Fruit fly (Drosophila melanogaster) whole organism, embryonic: ENCODE measurements around the gene CG8420.

Source experiments
- CG11398 ChIP-seq: fragments of 200-800 bp; sonication (Bioruptor generic); optimal IDR thresholded peaks from 2 replicates; lab custom pipeline; 2016; ENCODE audit warnings: missing biosample characterization, missing genetic modification characterization
- CG12236 ChIP-seq: fragments of 200-800 bp; sonication (Bioruptor generic); optimal IDR thresholded peaks from 2 replicates; lab custom pipeline; 2016; ENCODE audit warnings: missing biosample characterization, missing genetic modification characterization
- CG1233 ChIP-seq: fragments of 200-800 bp; sonication (Bioruptor generic); optimal IDR thresholded peaks from 4 replicates; lab custom pipeline; 2018; ENCODE audit warnings: missing biosample characterization, mild to moderate bottlenecking, missing genetic modification characterization
- CG13894 ChIP-seq: fragments of 200-800 bp; sonication (Bioruptor generic); optimal IDR thresholded peaks from 3 replicates; lab custom pipeline; 2018; ENCODE audit warnings: missing biosample characterization, mild to moderate bottlenecking, missing genetic modification characterization, moderate library complexity
- CG14014 ChIP-seq: fragments of 200-800 bp; sonication (Bioruptor generic); IDR thresholded peaks from 2 replicates; pipeline ENCODE4 v1.3.6; 2022; ENCODE audit warnings: missing biosample characterization, missing genetic modification characterization
- CG1529 ChIP-seq: fragments of 200-800 bp; sonication (Bioruptor generic); optimal IDR thresholded peaks from 3 replicates; lab custom pipeline; 2018; ENCODE audit warnings: missing biosample characterization, missing genetic modification characterization
- CG15601 ChIP-seq: fragments of 200-800 bp; sonication (Bioruptor generic); optimal IDR thresholded peaks from 3 replicates; lab custom pipeline; 2019; ENCODE audit warnings: missing biosample characterization, mild to moderate bottlenecking, missing genetic modification characterization, moderate library complexity
- CG1647 ChIP-seq: fragments of 200-800 bp; sonication (Bioruptor generic); optimal IDR thresholded peaks from 3 replicates; lab custom pipeline; 2016; ENCODE audit warnings: missing biosample characterization, missing genetic modification characterization
- CG16813 ChIP-seq: fragments of 200-800 bp; sonication (Bioruptor generic); IDR thresholded peaks from 3 replicates; pipeline ENCODE4 v1.3.6; 2022; ENCODE audit warnings: missing biosample characterization, missing genetic modification characterization; ENCODE audit not compliant: partially characterized antibody
- CG17361 ChIP-seq: fragments of 200-800 bp; sonication (Bioruptor generic); IDR thresholded peaks from 3 replicates; pipeline ENCODE4 v1.3.6; 2022; ENCODE audit warnings: missing biosample characterization, missing genetic modification characterization
- CG17385 ChIP-seq: fragments of 200-800 bp; sonication (Bioruptor generic); optimal IDR thresholded peaks from 3 replicates; lab custom pipeline; 2018; ENCODE audit warnings: missing biosample characterization, mild to moderate bottlenecking, missing genetic modification characterization
- CG30020 ChIP-seq: fragments of 200-800 bp; optimal IDR thresholded peaks from 2 replicates; lab custom pipeline; 2019; ENCODE audit warnings: missing biosample characterization, mild to moderate bottlenecking, missing genetic modification characterization, moderate library complexity
- CG30431 ChIP-seq: fragments of 200-800 bp; sonication (Bioruptor generic); optimal IDR thresholded peaks from 2 replicates; lab custom pipeline; 2017; ENCODE audit warnings: missing biosample characterization, missing genetic modification characterization
- CG32532 ChIP-seq: fragments of 200-800 bp; sonication (Bioruptor generic); IDR thresholded peaks from 2 replicates; pipeline ENCODE4 v1.3.6; 2022; ENCODE audit warnings: missing biosample characterization, missing genetic modification characterization
- CG32767 ChIP-seq: fragments of 200-800 bp; sonication (Bioruptor generic); IDR thresholded peaks from 2 replicates; pipeline ENCODE4 v1.3.6; 2022; ENCODE audit warnings: missing biosample characterization, missing genetic modification characterization
- CG3407 ChIP-seq: fragments of 200-800 bp; sonication (Bioruptor generic); optimal IDR thresholded peaks from 2 replicates; lab custom pipeline; 2018; ENCODE audit warnings: missing biosample characterization, mild to moderate bottlenecking, missing genetic modification characterization
- CG42726 ChIP-seq: fragments of 200-800 bp; sonication (Bioruptor generic); IDR thresholded peaks from 2 replicates; pipeline ENCODE4 v1.3.6; 2022; ENCODE audit warnings: missing biosample characterization, missing genetic modification characterization; ENCODE audit not compliant: partially characterized antibody
- CG4360 ChIP-seq: fragments of 200-800 bp; sonication (Bioruptor generic); IDR thresholded peaks from 2 replicates; pipeline ENCODE4 v1.3.6; 2022; ENCODE audit warnings: missing biosample characterization, missing genetic modification characterization
- CG7357 ChIP-seq: fragments of 200-800 bp; sonication (Bioruptor generic); IDR thresholded peaks from 3 replicates; pipeline ENCODE4 v1.3.6; 2022; ENCODE audit warnings: missing biosample characterization, missing genetic modification characterization
- CG7745 ChIP-seq: fragments of 200-800 bp; sonication (Bioruptor generic); optimal IDR thresholded peaks from 2 replicates; lab custom pipeline; 2018; ENCODE audit warnings: missing biosample characterization, mild to moderate bottlenecking, missing genetic modification characterization, moderate library complexity
- CG7963 ChIP-seq: fragments of 200-800 bp; sonication (Bioruptor generic); IDR thresholded peaks from 3 replicates; pipeline ENCODE4 v1.3.6; 2022; ENCODE audit warnings: missing biosample characterization, missing genetic modification characterization; ENCODE audit not compliant: partially characterized antibody
- CG8388 ChIP-seq: fragments of 200-800 bp; sonication (Bioruptor generic); optimal IDR thresholded peaks from 2 replicates; lab custom pipeline; 2019; ENCODE audit warnings: missing biosample characterization, mild to moderate bottlenecking, missing genetic modification characterization, moderate library complexity
- CG9215 ChIP-seq: fragments of 200-800 bp; sonication (Bioruptor generic); IDR thresholded peaks from 2 replicates; pipeline ENCODE4 v1.3.6; 2022; ENCODE audit warnings: missing biosample characterization, missing genetic modification characterization
- CG9876 ChIP-seq: fragments of 200-800 bp; sonication (Bioruptor generic); optimal IDR thresholded peaks from 2 replicates; lab custom pipeline; 2016; ENCODE audit warnings: missing biosample characterization, missing genetic modification characterization
- D19B ChIP-seq: fragments of 200-800 bp; sonication (Bioruptor generic); optimal IDR thresholded peaks from 2 replicates; lab custom pipeline; 2017; ENCODE audit warnings: missing biosample characterization, mild to moderate bottlenecking, missing genetic modification characterization
- H15 ChIP-seq: fragments of 200-800 bp; sonication (Bioruptor generic); IDR thresholded peaks from 3 replicates; pipeline ENCODE4 v1.3.6; 2022; ENCODE audit warnings: missing biosample characterization, missing genetic modification characterization
- HLH4C ChIP-seq: fragments of 200-800 bp; sonication (Bioruptor generic); IDR thresholded peaks from 3 replicates; pipeline ENCODE4 v1.3.6; 2022; ENCODE audit warnings: missing biosample characterization, missing genetic modification characterization; ENCODE audit not compliant: partially characterized antibody
- HmgZ ChIP-seq: fragments of 200-800 bp; sonication (Bioruptor generic); optimal IDR thresholded peaks from 2 replicates; lab custom pipeline; 2018; ENCODE audit warnings: missing biosample characterization, mild to moderate bottlenecking, missing genetic modification characterization
- Hr3 ChIP-seq: fragments of 200-800 bp; sonication (Bioruptor generic); optimal IDR thresholded peaks from 3 replicates; lab custom pipeline; 2016; ENCODE audit warnings: missing biosample characterization, missing genetic modification characterization
- Hsf ChIP-seq: fragments of 200-800 bp; sonication (Bioruptor generic); optimal IDR thresholded peaks from 3 replicates; lab custom pipeline; 2016; ENCODE audit warnings: missing biosample characterization, missing genetic modification characterization
- Kr ChIP-seq: fragments of 200-800 bp; sonication (Bioruptor generic); optimal IDR thresholded peaks from 2 replicates; lab custom pipeline; 2017; ENCODE audit warnings: missing biosample characterization, mild to moderate bottlenecking, missing genetic modification characterization
- Optix ChIP-seq: fragments of 200-800 bp; sonication (Bioruptor generic); IDR thresholded peaks from 3 replicates; pipeline ENCODE4 v1.3.6; 2022; ENCODE audit warnings: missing biosample characterization, missing genetic modification characterization
- Pdp1 ChIP-seq, 2 experiments: fragments of 200-800 bp; sonication (Bioruptor generic); optimal IDR thresholded peaks; 3 replicates each; lab custom pipeline; 2016; ENCODE audit warnings: missing biosample characterization in 2 of 2, missing genetic modification characterization in 2 of 2, mild to moderate bottlenecking in 1 of 2, moderate library complexity in 1 of 2
- Rfx ChIP-seq: fragments of 200-800 bp; sonication (Bioruptor generic); IDR thresholded peaks from 2 replicates; pipeline ENCODE4 v1.3.6; 2022; ENCODE audit warnings: missing biosample characterization, missing genetic modification characterization
- Six4 ChIP-seq: fragments of 200-800 bp; sonication (Bioruptor generic); optimal IDR thresholded peaks from 2 replicates; lab custom pipeline; 2016; ENCODE audit warnings: missing biosample characterization, missing genetic modification characterization
- Trl ChIP-seq, 3 experiments: fragments of >200 bp in 2 of 3; fragments of 200-800 bp in 1 of 3; sonication (Bioruptor generic) in 1 of 3; optimal IDR thresholded peaks; 2 replicates in 1 of 3; 3 replicates in 2 of 3; lab custom pipeline; 2016 to 2017; ENCODE audit warnings: missing biosample characterization in 1 of 3, missing genetic modification characterization in 1 of 3
- Xbp1 ChIP-seq: fragments of 200-800 bp; sonication (Bioruptor generic); optimal IDR thresholded peaks from 3 replicates; lab custom pipeline; 2016; ENCODE audit warnings: missing biosample characterization, mild to moderate bottlenecking, missing genetic modification characterization
- aop ChIP-seq: fragments of 200-800 bp; sonication (Bioruptor generic); IDR thresholded peaks from 2 replicates; pipeline ENCODE4 v1.3.6; 2022; ENCODE audit warnings: missing biosample characterization, missing genetic modification characterization
- az2 ChIP-seq: fragments of 200-800 bp; sonication (Bioruptor generic); optimal IDR thresholded peaks from 3 replicates; lab custom pipeline; 2016; ENCODE audit warnings: missing biosample characterization, missing genetic modification characterization
- crc ChIP-seq: fragments of 200-800 bp; sonication (Bioruptor generic); optimal IDR thresholded peaks from 2 replicates; lab custom pipeline; 2016; ENCODE audit warnings: missing biosample characterization, missing genetic modification characterization
- danr ChIP-seq: fragments of 200-800 bp; sonication (Bioruptor generic); IDR thresholded peaks from 2 replicates; pipeline ENCODE4 v1.3.6; 2022; ENCODE audit warnings: missing biosample characterization, missing genetic modification characterization
- ham ChIP-seq: fragments of 200-800 bp; sonication (Bioruptor generic); IDR thresholded peaks from 2 replicates; pipeline ENCODE4 v1.3.6; 2022; ENCODE audit warnings: missing biosample characterization, missing genetic modification characterization
- ken ChIP-seq: fragments of 200-800 bp; sonication (Bioruptor generic); IDR thresholded peaks from 3 replicates; pipeline ENCODE4 v1.3.6; 2022; ENCODE audit warnings: missing biosample characterization, missing genetic modification characterization
- ro ChIP-seq: fragments of 200-800 bp; sonication (Bioruptor generic); IDR thresholded peaks from 2 replicates; pipeline ENCODE4 v1.3.6; 2022; ENCODE audit warnings: missing biosample characterization, missing genetic modification characterization
- salm ChIP-seq: fragments of 200-800 bp; sonication (Bioruptor generic); optimal IDR thresholded peaks from 2 replicates; lab custom pipeline; 2018; ENCODE audit warnings: missing biosample characterization, mild to moderate bottlenecking, missing genetic modification characterization
- sc ChIP-seq, 3 experiments: fragments of >200 bp in 2 of 3; fragments of 200-800 bp in 1 of 3; sonication (Bioruptor generic) in 1 of 3; optimal IDR thresholded peaks; 2 replicates in 2 of 3; 3 replicates in 1 of 3; lab custom pipeline; 2017; ENCODE audit warnings: mild to moderate bottlenecking in 1 of 3, missing biosample characterization in 1 of 3, missing genetic modification characterization in 1 of 3, missing genetic modification reagents in 1 of 3
- sima ChIP-seq: fragments of 200-800 bp; sonication (Bioruptor generic); optimal IDR thresholded peaks from 2 replicates; lab custom pipeline; 2016; ENCODE audit warnings: missing biosample characterization, missing genetic modification characterization
- sob ChIP-seq: fragments of 200-800 bp; sonication (Bioruptor generic); IDR thresholded peaks from 2 replicates; pipeline ENCODE4 v1.3.6; 2022; ENCODE audit warnings: missing biosample characterization, missing genetic modification characterization
- sqz ChIP-seq: fragments of 200-800 bp; sonication (Bioruptor generic); optimal IDR thresholded peaks from 3 replicates; lab custom pipeline; 2018; ENCODE audit warnings: missing biosample characterization, mild to moderate bottlenecking, missing genetic modification characterization
- wdn ChIP-seq: fragments of 200-800 bp; sonication (Bioruptor generic); IDR thresholded peaks from 2 replicates; pipeline ENCODE4 v1.3.6; 2022; ENCODE audit warnings: missing biosample characterization, missing genetic modification characterization
- zf30C ChIP-seq: fragments of 200-800 bp; sonication (Bioruptor generic); optimal IDR thresholded peaks from 3 replicates; lab custom pipeline; 2018; ENCODE audit warnings: missing biosample characterization, mild to moderate bottlenecking, missing genetic modification characterization

The CG8420 gene

DNA sequence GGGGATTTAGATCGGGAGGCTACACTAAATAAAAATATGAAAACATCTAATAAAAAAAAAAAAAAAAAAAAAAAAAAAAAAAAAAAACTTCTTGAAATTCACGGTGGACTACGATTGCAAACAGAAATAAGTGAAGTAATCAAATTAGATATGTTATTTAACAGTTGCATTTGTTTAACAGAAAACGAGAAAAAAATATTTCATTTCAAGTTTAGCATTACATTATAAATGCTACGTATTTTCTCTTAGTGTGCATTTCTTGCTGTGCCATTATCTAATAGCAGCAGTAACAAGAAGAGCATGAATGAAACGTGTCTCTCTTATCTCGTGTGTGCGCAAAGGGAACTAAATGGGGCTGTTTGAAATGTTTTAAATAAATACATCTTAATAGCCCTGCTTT lies 21.6 kb upstream of the CG8420 start (continued):
- TF ChIP-seq CG8388 (GFP tag; lab: Kevin White, UChicago) = peak; percentile 69
- no peak for TF ChIP-seq HLH4C (GFP tag; lab: Robert Waterston, UW)
- TF ChIP-seq H15 (GFP tag; lab: Robert Waterston, UW) = peak; percentile 78; the same call in 1 of the 3 replicates
- peak; percentile 44 for TF ChIP-seq CG15601 (tag; lab: Kevin White, UChicago)
- TF ChIP-seq CG16813 (GFP tag; lab: Robert Waterston, UW) = no peak
- no peak for TF ChIP-seq CG1647 (GFP tag; lab: Kevin White, UChicago)
- TF ChIP-seq CG30431 (GFP tag; lab: Kevin White, UChicago) = peak; percentile 22
- no peak for TF ChIP-seq Optix (GFP tag; lab: Robert Waterston, UW)
- peak; percentile 80 for TF ChIP-seq CG32767
- peak; percentile 51 for TF ChIP-seq az2
- peak; percentile 64 for TF ChIP-seq sob (GFP tag; lab: Robert Waterston, UW)
- peak; percentile 65 for TF ChIP-seq Rfx (GFP tag; lab: Robert Waterston, UW)
- no peak for TF ChIP-seq HmgZ (tag; lab: Kevin White, UChicago)
- no peak for TF ChIP-seq sima
- peak; percentile 31 for TF ChIP-seq CG12236 (GFP tag; lab: Kevin White, UChicago)
- TF ChIP-seq CG32532 (GFP tag; lab: Robert Waterston, UW) = peak; percentile 69
- TF ChIP-seq Hsf = peak; percentile 75
- no peak for TF ChIP-seq ham (GFP tag; lab: Robert Waterston, UW)
- TF ChIP-seq CG3407 (GFP tag; lab: Kevin White, UChicago) = peak; percentile 61
- TF ChIP-seq sqz (GFP tag; lab: Kevin White, UChicago) = peak; percentile 57
- peak; percentile 59 for TF ChIP-seq CG17385 (GFP tag; lab: Kevin White, UChicago)
- no peak for TF ChIP-seq CG1529 (GFP tag; lab: Kevin White, UChicago)
- TF ChIP-seq Xbp1 (GFP tag; lab: Kevin White, UChicago) = peak; percentile 81
- TF ChIP-seq aop = no peak
- TF ChIP-seq danr (GFP tag; lab: Robert Waterston, UW) = peak; percentile 64
- TF ChIP-seq wdn (GFP tag; lab: Robert Waterston, UW) = peak; percentile 46; the same call in 1 of the 2 replicates
- no peak for TF ChIP-seq crc (GFP tag; lab: Kevin White, UChicago)
- TF ChIP-seq CG7745 (tag; lab: Kevin White, UChicago) = no peak
- TF ChIP-seq zf30C (GFP tag; lab: Kevin White, UChicago) = peak; percentile 53
- peak; percentile 38 for TF ChIP-seq Six4 (GFP tag; lab: Kevin White, UChicago)
- no peak for TF ChIP-seq Kr (GFP tag; lab: Kevin White, UChicago)
- no peak for TF ChIP-seq CG9876 (GFP tag; lab: Kevin White, UChicago)
- TF ChIP-seq CG4360 = 0 out of 2 replicates have a peak, but pooled peaks have one; percentile 6
- TF ChIP-seq CG11398 (GFP tag; lab: Kevin White, UChicago) = peak; percentile 9
- no peak for TF ChIP-seq CG7963 (GFP tag; lab: Robert Waterston, UW)
- TF ChIP-seq CG30020 (tag; lab: Kevin White, UChicago) = peak; percentile 36
- peak; percentile 17; the same call in 1 of the 2 replicates for TF ChIP-seq CG14014
- TF ChIP-seq Trl (optimal IDR thresholded peaks at IDR 0.05; lab: Kevin White, UChicago) = no peak
- peak; percentile 56 for TF ChIP-seq Trl (GFP tag; optimal IDR thresholded peaks at IDR 0.05; lab: Kevin White, UChicago)
- TF ChIP-seq ken (GFP tag; lab: Robert Waterston, UW) = no peak
- no peak for TF ChIP-seq CG9215 (GFP tag; lab: Robert Waterston, UW)
- TF ChIP-seq Pdp1 (GFP tag; optimal IDR thresholded peaks at IDR 0.05; lab: Kevin White, UChicago) = peak; percentile 64 to 87
- TF ChIP-seq CG42726 (GFP tag; lab: Robert Waterston, UW) = no peak
- TF ChIP-seq CG1233 (GFP tag; lab: Kevin White, UChicago) = peak; percentile 40
- no peak for TF ChIP-seq ro (GFP tag; lab: Robert Waterston, UW)
- peak; percentile 77 for TF ChIP-seq Hr3 (GFP tag; lab: Kevin White, UChicago)
- no peak for TF ChIP-seq D19B
- no peak for TF ChIP-seq sc (optimal IDR thresholded peaks at IDR 0.05; lab: Kevin White, UChicago)
- TF ChIP-seq sc (GFP tag; optimal IDR thresholded peaks at IDR 0.05; lab: Kevin White, UChicago) = peak; percentile 20
- TF ChIP-seq CG17361 (GFP tag; lab: Robert Waterston, UW) = peak; percentile 77
- TF ChIP-seq salm = peak; percentile 24
- TF ChIP-seq CG13894 (tag; lab: Kevin White, UChicago) = no peak
- peak; percentile 71 for TF ChIP-seq CG7357 (GFP tag; lab: Robert Waterston, UW)
